Fruit fly (Drosophila melanogaster) whole organism, prepupa: Measurements from ENCODE around the gene CG17855.
A peak's percentile ranks its signal among the peaks of the same experiment; 100 is the strongest.

ENCODE experiments used
- Blimp-1 ChIP-seq: fragments of 200-800 bp; sonication (Bioruptor generic); optimal IDR thresholded peaks from 3 replicates; lab custom pipeline; 2017; ENCODE audit warnings: missing biosample characterization, missing genetic modification characterization, mild to moderate bottlenecking, moderate library complexity, missing genetic modification reagents
- CG10631 ChIP-seq: fragments of 200-800 bp; sonication (Bioruptor generic); optimal IDR thresholded peaks from 2 replicates; lab custom pipeline; 2016; ENCODE audit warnings: missing biosample characterization, missing genetic modification characterization
- CG10669 ChIP-seq: fragments of 200-800 bp; sonication (Bioruptor generic); optimal IDR thresholded peaks from 3 replicates; lab custom pipeline; 2018; ENCODE audit warnings: missing biosample characterization, mild to moderate bottlenecking, missing genetic modification characterization, moderate library complexity
- CG11294 ChIP-seq: fragments of 200-800 bp; sonication (Bioruptor generic); IDR thresholded peaks from 2 replicates; pipeline ENCODE4 v1.3.6; 2022; ENCODE audit warnings: missing biosample characterization, missing genetic modification characterization
- CG11902 ChIP-seq: fragments of 200-800 bp; sonication (Bioruptor generic); optimal IDR thresholded peaks from 3 replicates; lab custom pipeline; 2016; ENCODE audit warnings: missing biosample characterization, missing genetic modification characterization
- CG15336 ChIP-seq: fragments of 200-800 bp; sonication (Bioruptor generic); IDR thresholded peaks from 2 replicates; pipeline ENCODE4 v1.3.6; 2022; ENCODE audit warnings: missing biosample characterization, missing genetic modification characterization
- CG1621 ChIP-seq: fragments of 200-800 bp; sonication (Bioruptor generic); optimal IDR thresholded peaks from 3 replicates; lab custom pipeline; 2018; ENCODE audit warnings: missing biosample characterization, mild to moderate bottlenecking, missing genetic modification characterization
- CG16779 ChIP-seq: fragments of 200-800 bp; sonication (Bioruptor generic); optimal IDR thresholded peaks from 3 replicates; lab custom pipeline; 2017; ENCODE audit warnings: missing biosample characterization, mild to moderate bottlenecking, missing genetic modification characterization
- CG3032 ChIP-seq: fragments of 200-800 bp; optimal IDR thresholded peaks from 2 replicates; lab custom pipeline; 2019; ENCODE audit warnings: missing biosample characterization, mild to moderate bottlenecking, missing genetic modification characterization, moderate library complexity
- CG31627 ChIP-seq: fragments of 200-800 bp; sonication (Bioruptor generic); optimal IDR thresholded peaks from 3 replicates; lab custom pipeline; 2016; ENCODE audit warnings: missing biosample characterization, missing genetic modification characterization
- CG32006 ChIP-seq: fragments of 200-800 bp; sonication (Bioruptor generic); optimal IDR thresholded peaks from 3 replicates; lab custom pipeline; 2017; ENCODE audit warnings: missing biosample characterization, mild to moderate bottlenecking, missing genetic modification characterization
- CG3919 ChIP-seq: fragments of 200-800 bp; sonication (Bioruptor generic); optimal IDR thresholded peaks from 3 replicates; lab custom pipeline; 2016; ENCODE audit warnings: missing biosample characterization, missing genetic modification characterization
- CG4318 ChIP-seq: fragments of 200-800 bp; sonication (Bioruptor generic); optimal IDR thresholded peaks from 3 replicates; lab custom pipeline; 2017; ENCODE audit warnings: missing biosample characterization, mild to moderate bottlenecking, missing genetic modification characterization
- CG6163 ChIP-seq: fragments of 200-800 bp; sonication (Bioruptor generic); IDR thresholded peaks from 3 replicates; pipeline ENCODE4 v1.3.6; 2022; ENCODE audit warnings: missing biosample characterization, missing genetic modification characterization
- CG6276 ChIP-seq: fragments of 200-800 bp; sonication (Bioruptor generic); optimal IDR thresholded peaks from 2 replicates; lab custom pipeline; 2017; ENCODE audit warnings: missing biosample characterization, mild to moderate bottlenecking, missing genetic modification characterization
- CG6792 ChIP-seq: fragments of 200-800 bp; sonication (Bioruptor generic); optimal IDR thresholded peaks from 3 replicates; lab custom pipeline; 2016; ENCODE audit warnings: missing biosample characterization, missing genetic modification characterization
- CG6808 ChIP-seq: fragments of 200-800 bp; sonication (Bioruptor generic); optimal IDR thresholded peaks from 3 replicates; lab custom pipeline; 2017; ENCODE audit warnings: missing biosample characterization, missing genetic modification characterization, mild to moderate bottlenecking, moderate library complexity, missing genetic modification reagents
- CG7368 ChIP-seq: fragments of 200-800 bp; sonication (Bioruptor generic); optimal IDR thresholded peaks from 3 replicates; lab custom pipeline; 2016; ENCODE audit warnings: missing biosample characterization, missing genetic modification characterization
- CG8119 ChIP-seq: fragments of 200-800 bp; sonication (Bioruptor generic); IDR thresholded peaks from 3 replicates; pipeline ENCODE4 v1.3.6; 2022; ENCODE audit warnings: missing biosample characterization, missing genetic modification characterization
- CG8319 ChIP-seq: fragments of 200-800 bp; sonication (Bioruptor generic); optimal IDR thresholded peaks from 3 replicates; lab custom pipeline; 2016; ENCODE audit warnings: missing biosample characterization, missing genetic modification characterization
- CG9139 ChIP-seq: fragments of 200-800 bp; sonication (Bioruptor generic); optimal IDR thresholded peaks from 3 replicates; lab custom pipeline; 2017; ENCODE audit warnings: missing biosample characterization, mild to moderate bottlenecking, missing genetic modification characterization
- Eip78C ChIP-seq: fragments of 200-800 bp; sonication (Bioruptor generic); peaks from one replicate; lab custom pipeline; 2016; ENCODE audit warnings: missing biosample characterization, missing genetic modification characterization
- Eip93F ChIP-seq: fragments of 200-800 bp; sonication (Bioruptor generic); optimal IDR thresholded peaks from 2 replicates; lab custom pipeline; 2016; ENCODE audit warnings: missing biosample characterization, mild to moderate bottlenecking, missing genetic modification characterization
- Ets21C ChIP-seq: fragments of 200-800 bp; sonication (Bioruptor generic); optimal IDR thresholded peaks from 3 replicates; lab custom pipeline; 2016; ENCODE audit warnings: missing biosample characterization, missing genetic modification characterization
- Gug ChIP-seq: fragments of 200-800 bp; sonication (Bioruptor generic); IDR thresholded peaks from 2 replicates; pipeline ENCODE4 v1.3.6; 2022; ENCODE audit warnings: missing biosample characterization, missing genetic modification characterization
- Hr38 ChIP-seq: sonication (Bioruptor generic); optimal IDR thresholded peaks from 2 replicates; lab custom pipeline; 2016; ENCODE audit warnings: missing biosample characterization, missing genetic modification characterization
- Hr39 ChIP-seq: fragments of 200-800 bp; sonication (Bioruptor generic); optimal IDR thresholded peaks from 2 replicates; lab custom pipeline; 2016; ENCODE audit warnings: missing biosample characterization, missing genetic modification characterization
- Hr4 ChIP-seq: fragments of 200-800 bp; sonication (Bioruptor generic); optimal IDR thresholded peaks from 3 replicates; lab custom pipeline; 2016; ENCODE audit warnings: missing biosample characterization, missing genetic modification characterization
- Lpt ChIP-seq: fragments of 200-800 bp; sonication (Bioruptor generic); optimal IDR thresholded peaks from 3 replicates; lab custom pipeline; 2016; ENCODE audit warnings: missing biosample characterization, missing genetic modification characterization
- Met ChIP-seq: fragments of 200-800 bp; sonication (Bioruptor generic); optimal IDR thresholded peaks from 3 replicates; lab custom pipeline; 2016; ENCODE audit warnings: missing biosample characterization, missing genetic modification characterization
- OdsH ChIP-seq: fragments of 200-800 bp; sonication (Bioruptor generic); optimal IDR thresholded peaks from 3 replicates; lab custom pipeline; 2016; ENCODE audit warnings: missing biosample characterization, missing genetic modification characterization
- Smox ChIP-seq: fragments of 200-800 bp; sonication (Bioruptor generic); optimal IDR thresholded peaks from 3 replicates; lab custom pipeline; 2016; ENCODE audit warnings: missing biosample characterization, missing genetic modification characterization
- Sox14 ChIP-seq: fragments of 200-800 bp; sonication (Bioruptor generic); optimal IDR thresholded peaks from 3 replicates; lab custom pipeline; 2016; ENCODE audit warnings: missing biosample characterization, missing genetic modification characterization
- Sox15 ChIP-seq: fragments of 200-800 bp; sonication (Bioruptor generic); optimal IDR thresholded peaks from 3 replicates; lab custom pipeline; 2016; ENCODE audit warnings: missing biosample characterization, missing genetic modification characterization
- achi ChIP-seq: fragments of 200-800 bp; sonication (Bioruptor generic); optimal IDR thresholded peaks from 3 replicates; lab custom pipeline; 2016; ENCODE audit warnings: missing biosample characterization, missing genetic modification characterization
- acj6 ChIP-seq: fragments of 200-800 bp; sonication (Bioruptor generic); optimal IDR thresholded peaks from 3 replicates; lab custom pipeline; 2016; ENCODE audit warnings: missing biosample characterization, missing genetic modification characterization
- cyc ChIP-seq: fragments of 200-800 bp; sonication (Bioruptor generic); optimal IDR thresholded peaks from 3 replicates; lab custom pipeline; 2016; ENCODE audit warnings: missing biosample characterization, missing genetic modification characterization
- dac ChIP-seq: fragments of 200-800 bp; sonication (Bioruptor generic); optimal IDR thresholded peaks from 2 replicates; lab custom pipeline; 2017; ENCODE audit warnings: missing biosample characterization, mild to moderate bottlenecking, missing genetic modification characterization
- dsx ChIP-seq: fragments of 200-800 bp; optimal IDR thresholded peaks from 3 replicates; lab custom pipeline; 2019; ENCODE audit warnings: missing biosample characterization, mild to moderate bottlenecking, missing genetic modification characterization, moderate library complexity; ENCODE audit not compliant: poor library complexity, severe bottlenecking
- esn ChIP-seq: fragments of 200-800 bp; sonication (Bioruptor generic); optimal IDR thresholded peaks from 2 replicates; lab custom pipeline; 2016; ENCODE audit warnings: missing biosample characterization, mild to moderate bottlenecking, missing genetic modification characterization, moderate library complexity
- fd59A ChIP-seq: fragments of 200-800 bp; sonication (Bioruptor generic); optimal IDR thresholded peaks from 2 replicates; lab custom pipeline; 2017; ENCODE audit warnings: missing biosample characterization, mild to moderate bottlenecking, missing genetic modification characterization, missing genetic modification reagents
- fkh ChIP-seq: fragments of 200-800 bp; sonication (Bioruptor generic); optimal IDR thresholded peaks from 3 replicates; lab custom pipeline; 2017; ENCODE audit warnings: missing biosample characterization, mild to moderate bottlenecking, missing genetic modification characterization, moderate library complexity
- net ChIP-seq: fragments of 200-800 bp; sonication (Bioruptor generic); optimal IDR thresholded peaks from 3 replicates; lab custom pipeline; 2016; ENCODE audit warnings: missing biosample characterization, missing genetic modification characterization
- pdm3 ChIP-seq: fragments of 200-800 bp; sonication (Bioruptor generic); optimal IDR thresholded peaks from 3 replicates; lab custom pipeline; 2016; ENCODE audit warnings: missing biosample characterization, missing genetic modification characterization
- salr ChIP-seq, 2 experiments: fragments of 200-800 bp; sonication (Bioruptor generic); optimal IDR thresholded peaks; 3 replicates each; lab custom pipeline; 2016 to 2018; ENCODE audit warnings: missing biosample characterization in 2 of 2, missing genetic modification characterization in 2 of 2, mild to moderate bottlenecking in 1 of 2
- spab ChIP-seq: fragments of 200-800 bp; sonication (Bioruptor generic); optimal IDR thresholded peaks from 2 replicates; lab custom pipeline; 2017; ENCODE audit warnings: missing biosample characterization, mild to moderate bottlenecking, missing genetic modification characterization, missing genetic modification reagents
- ss ChIP-seq, 2 experiments: fragments of 200-800 bp; sonication (Bioruptor generic); optimal IDR thresholded peaks; 2 replicates in 1 of 2; 3 replicates in 1 of 2; lab custom pipeline; 2017 to 2018; ENCODE audit warnings: mild to moderate bottlenecking in 2 of 2, missing biosample characterization in 2 of 2, missing genetic modification characterization in 2 of 2, moderate library complexity in 1 of 2
- svp ChIP-seq: fragments of 200-800 bp; sonication (Bioruptor generic); peaks from one replicate; lab custom pipeline; 2016; ENCODE audit warnings: missing biosample characterization, missing genetic modification characterization
- topi ChIP-seq: fragments of 200-800 bp; sonication (Bioruptor generic); optimal IDR thresholded peaks from 3 replicates; lab custom pipeline; 2016; ENCODE audit warnings: missing biosample characterization, missing genetic modification characterization
- vri ChIP-seq: fragments of 200-800 bp; sonication (Bioruptor generic); optimal IDR thresholded peaks from 3 replicates; lab custom pipeline; 2016; ENCODE audit warnings: missing biosample characterization, mild to moderate bottlenecking, missing genetic modification characterization

CG17855 gene

DNA sequence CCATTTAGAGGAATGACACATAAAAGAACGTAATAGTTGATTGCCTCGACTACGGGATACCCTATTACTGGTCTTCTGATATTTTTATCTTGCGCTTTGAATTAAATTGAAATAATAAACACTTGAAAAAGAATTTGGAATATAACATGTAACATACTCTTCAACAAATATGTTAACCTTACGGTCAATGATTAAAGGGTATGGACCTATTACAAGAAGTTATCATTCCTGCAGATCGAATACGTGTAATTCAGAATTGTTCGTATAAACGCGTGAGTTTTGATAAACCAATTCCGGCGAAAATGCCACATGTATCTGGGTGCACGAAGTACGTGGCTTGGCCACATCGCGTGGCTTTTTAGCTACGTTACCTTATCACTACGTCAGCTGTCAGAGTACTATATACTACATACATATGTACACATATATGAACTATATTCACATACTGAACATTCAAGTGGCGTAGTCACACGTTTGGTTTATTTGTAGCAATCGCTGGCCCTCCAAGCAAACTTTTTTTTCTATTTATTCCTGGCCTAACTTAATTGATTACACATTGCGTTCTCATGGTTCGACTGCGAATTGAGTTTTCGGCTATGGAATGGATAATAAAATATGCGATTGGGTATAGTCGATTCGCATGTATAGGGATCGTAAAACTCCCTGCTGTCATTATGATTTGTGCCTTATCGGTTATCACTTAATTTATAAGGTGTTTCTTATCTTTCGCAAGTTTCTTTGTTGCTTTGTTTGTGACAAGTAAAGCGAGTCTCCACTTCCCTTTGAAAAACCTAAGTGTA, 41.9 kb upstream of the CG17855 start:
- TF ChIP-seq CG15336 (peak; percentile 50; the same call in 1 of the 2 replicates), CG32006 (GFP tag; lab: Kevin White, UChicago) (peak; percentile 61), achi (GFP tag; lab: Kevin White, UChicago) (peak; percentile 31), CG31627 (peak; percentile 44), CG7368 (GFP tag; lab: Kevin White, UChicago) (peak; percentile 38), dac (GFP tag; lab: Kevin White, UChicago) (no peak), CG3032 (tag; lab: Kevin White, UChicago) (peak; percentile 35), CG1621 (tag; lab: Kevin White, UChicago) (no peak), Hr39 (GFP tag; lab: Kevin White, UChicago) (peak; percentile 63), Ets21C (no peak), spab (GFP tag; lab: Kevin White, UChicago) (peak; percentile 39), fd59A (no peak), cyc (peak; percentile 51), ss (GFP tag; optimal IDR thresholded peaks at IDR 0.05; lab: Kevin White, UChicago) (no peak), CG10631 (GFP tag; lab: Kevin White, UChicago) (peak; percentile 31), net (peak; percentile 66), fkh (GFP tag; lab: Kevin White, UChicago) (no peak), Smox (GFP tag; lab: Kevin White, UChicago) (peak; percentile 52), CG10669 (GFP tag; lab: Kevin White, UChicago) (peak; percentile 43), CG6276 (GFP tag; lab: Kevin White, UChicago) (peak; percentile 41), Eip93F (GFP tag; lab: Kevin White, UChicago) (peak; percentile 77), CG6163 (peak; percentile 70), Hr38 (no peak), Blimp-1 (GFP tag; lab: Kevin White, UChicago) (peak; percentile 27), CG9139 (no peak), Lpt (no peak), CG16779 (peak; percentile 1), CG11902 (GFP tag; lab: Kevin White, UChicago) (peak; percentile 27), dsx (GFP tag; lab: Kevin White, UChicago) (no peak), CG8119 (GFP tag; lab: Robert Waterston, UW) (peak; percentile 71), CG8319 (GFP tag; lab: Kevin White, UChicago) (peak; percentile 30), CG4318 (GFP tag; lab: Kevin White, UChicago) (peak; percentile 14), Gug (GFP tag; lab: Robert Waterston, UW) (peak; percentile 22; the same call in 1 of the 2 replicates), OdsH (GFP tag; lab: Kevin White, UChicago) (peak; percentile 54), CG6808 (peak; percentile 13), CG11294 (peak; percentile 10; the same call in 1 of the 2 replicates), pdm3 (GFP tag; lab: Kevin White, UChicago) (peak; percentile 54), Hr4 (GFP tag; lab: Kevin White, UChicago) (peak; percentile 66), vri (GFP tag; lab: Kevin White, UChicago) (peak; percentile 69), CG6792 (GFP tag; lab: Kevin White, UChicago) (peak; percentile 40), Sox14 (GFP tag; lab: Kevin White, UChicago) (peak; percentile 62), salr (GFP tag; optimal IDR thresholded peaks at IDR 0.05; lab: Kevin White, UChicago) (peak in 1 of 2 experiments; percentile 19), CG3919 (GFP tag; lab: Kevin White, UChicago) (peak; percentile 54), esn (GFP tag; lab: Kevin White, UChicago) (peak; percentile 69), acj6 (GFP tag; lab: Kevin White, UChicago) (peak; percentile 56), Sox15 (peak; percentile 32), svp (GFP tag; lab: Kevin White, UChicago) (peak; percentile 81), topi (GFP tag; lab: Kevin White, UChicago) (peak; percentile 61), Eip78C (GFP tag; lab: Kevin White, UChicago) (peak; percentile 90), Met (peak; percentile 59)
